Fruit fly (Drosophila melanogaster): ENCODE measurements around the gene Sr-CIV.

DNA sequence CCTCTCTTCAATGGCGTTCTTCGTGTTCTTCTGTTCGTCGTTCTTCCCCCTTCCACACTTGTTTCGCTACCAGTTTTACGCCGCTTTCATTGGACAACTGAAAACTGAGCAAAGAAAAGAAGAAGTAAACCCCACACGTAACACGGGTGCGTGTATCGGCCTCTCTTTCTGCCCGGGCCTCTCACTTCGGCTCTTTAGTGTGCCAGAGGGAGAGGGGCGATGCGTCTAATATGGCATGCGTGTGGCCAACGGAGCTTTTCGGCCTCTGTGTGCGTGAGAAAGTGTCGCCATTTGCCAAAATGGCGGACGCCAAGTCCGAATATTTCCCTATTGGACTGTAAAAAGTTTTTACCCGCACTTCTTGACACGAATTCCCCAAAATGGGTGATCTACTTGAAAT lies 16.1 kb upstream of the Sr-CIV start:
- no peak for TF ChIP-seq Jra (GFP tag; optimal IDR thresholded peaks at IDR 0.05)
- TF ChIP-seq OdsH (GFP tag; optimal IDR thresholded peaks at IDR 0.05) = no peak
- TF ChIP-seq psq (GFP tag; optimal IDR thresholded peaks at IDR 0.05) = peak; percentile 39
- no peak for TF ChIP-seq rgr (GFP tag; optimal IDR thresholded peaks at IDR 0.05)
- no peak for TF ChIP-seq Myc (optimal IDR thresholded peaks at IDR 0.05)
- no peak for TF ChIP-seq CG9705 (GFP tag; optimal IDR thresholded peaks at IDR 0.05)
- TF ChIP-seq sage (GFP tag; optimal IDR thresholded peaks at IDR 0.05) = no peak
- no peak for TF ChIP-seq br (GFP tag; optimal IDR thresholded peaks at IDR 0.05)
- no peak for TF ChIP-seq CG32264 (GFP tag; optimal IDR thresholded peaks at IDR 0.05)
- no peak for TF ChIP-seq Dfd (GFP tag; optimal IDR thresholded peaks at IDR 0.05)

Measured in whole organism, wandering third instar larva.